Worm (Caenorhabditis elegans): ENCODE measurements around the gene fkh-7.

fkh-7 gene

DNA sequence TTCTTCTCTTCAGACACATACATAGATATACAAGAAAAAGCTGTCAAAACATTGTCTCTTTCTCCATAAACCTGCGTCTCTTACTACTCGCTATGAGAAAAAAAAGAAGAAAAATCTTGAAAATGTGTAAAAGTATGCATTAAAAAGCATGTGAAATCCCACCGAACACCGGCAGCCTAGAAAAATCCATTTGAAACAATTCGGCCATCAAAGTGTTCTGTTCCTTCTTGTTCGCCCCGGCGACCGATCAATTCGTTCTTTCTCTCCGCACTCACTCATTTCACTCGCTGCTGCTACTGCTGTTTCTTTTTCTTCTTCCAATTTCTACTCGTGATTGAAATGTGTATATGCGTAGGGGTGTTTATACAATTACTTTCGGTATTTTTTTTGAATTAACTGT, 35.6 kb upstream of the fkh-7 start (continued):
- TF ChIP-seq Y56A3A.18 (GFP tag; IDR thresholded peaks at IDR 0.05) (no peak), K11D2.4 (GFP tag; IDR thresholded peaks at IDR 0.05) (no peak), lin-35 (GFP tag; optimal IDR thresholded peaks at IDR 0.05) (peak in 1 of 3 experiments; percentile 31), F37B4.10 (GFP tag; IDR thresholded peaks at IDR 0.05) (no peak), ztf-6 (GFP tag; IDR thresholded peaks at IDR 0.05) (no peak)

DNA sequence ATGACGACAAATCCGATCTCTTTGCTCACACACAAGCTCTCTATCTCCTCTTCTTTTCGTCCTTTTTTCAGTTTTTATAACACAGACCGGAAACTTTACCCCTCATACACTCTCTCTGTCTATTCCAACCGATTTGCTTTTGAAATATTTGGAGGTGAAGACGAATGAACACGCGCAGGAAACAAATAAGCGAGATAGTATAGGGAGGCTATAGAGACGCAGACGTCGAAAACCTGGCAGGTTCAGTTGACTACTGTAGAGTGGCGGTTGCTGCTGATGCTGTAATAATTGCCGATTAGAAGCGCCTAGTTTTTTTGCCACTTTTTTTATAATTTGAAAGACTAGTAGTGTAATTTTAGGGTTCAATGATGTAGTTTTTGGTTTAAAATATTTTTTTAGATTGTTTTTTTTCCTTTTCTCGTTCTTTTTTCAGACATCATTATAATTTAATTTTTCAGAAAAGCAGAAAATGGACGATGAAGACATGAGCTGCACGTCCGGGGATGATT, 33.8 kb upstream of the fkh-7 start, which contains the start of gene ari-2:
TSS of gene ari-2 (plus strand) at position 459 of the 509 bp plus-strand sequence.
- TF ChIP-seq madf-10 (tag; optimal IDR thresholded peaks at IDR 0.05) (no peak), nhr-80 (tag; optimal IDR thresholded peaks at IDR 0.05) (peak; percentile 13), hmg-1.2 (GFP tag; IDR thresholded peaks at IDR 0.05) (peak; percentile 97), cebp-1 (GFP tag; IDR thresholded peaks at IDR 0.05) (no peak), cebp-1 (tag; optimal IDR thresholded peaks at IDR 0.05) (peak; percentile 30), rpc-1 (optimal IDR thresholded peaks at IDR 0.05) (no peak), rpc-1 (tag; optimal IDR thresholded peaks at IDR 0.05) (no peak), lin-40 (tag; optimal IDR thresholded peaks at IDR 0.05) (peak; percentile 12), hlh-26 (GFP tag; conservative IDR thresholded peaks at IDR 0.05) (no peak)

DNA sequence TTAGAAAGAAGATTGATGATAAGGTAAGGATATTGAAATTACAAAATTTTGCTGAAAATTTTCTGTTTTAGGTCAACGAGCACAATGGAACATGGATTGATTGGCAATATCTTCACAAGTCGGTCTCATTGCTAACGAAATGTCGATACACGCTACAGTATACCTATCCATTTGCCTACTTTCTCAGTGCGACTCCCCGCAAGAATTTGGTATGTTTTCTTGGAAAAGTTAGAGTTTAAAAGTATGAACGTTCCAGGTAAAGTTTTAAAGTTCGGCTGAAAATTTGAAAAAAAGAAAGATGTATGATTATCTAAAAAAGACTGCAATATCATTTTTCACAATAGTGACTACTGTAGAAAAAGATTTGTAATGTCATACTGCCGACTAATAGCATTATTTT, 30.3 kb upstream of the fkh-7 start:
- TF ChIP-seq rpc-1 (optimal IDR thresholded peaks at IDR 0.05) = no peak
- no peak for TF ChIP-seq rpc-1 (tag; optimal IDR thresholded peaks at IDR 0.05)
- no peak for TF ChIP-seq attf-3 (GFP tag; conservative IDR thresholded peaks at IDR 0.05)
- no peak for TF ChIP-seq mxl-1 (tag; optimal IDR thresholded peaks at IDR 0.05)
- no peak for TF ChIP-seq lin-35 (GFP tag; optimal IDR thresholded peaks at IDR 0.05)
- no peak for TF ChIP-seq rec-8 (tag; optimal IDR thresholded peaks at IDR 0.05)
- TF ChIP-seq repo-1 (tag; optimal IDR thresholded peaks at IDR 0.05) = no peak
- TF ChIP-seq snpc-1.3 (tag; optimal IDR thresholded peaks at IDR 0.05; ENCODE audit: insufficient read depth) = no peak
- no peak for TF ChIP-seq ZK185.1 (tag; optimal IDR thresholded peaks at IDR 0.05; ENCODE audit: poor library complexity, severe bottlenecking)
- TF ChIP-seq F10E7.11 (tag; optimal IDR thresholded peaks at IDR 0.05) = no peak
- TF ChIP-seq mes-4 (tag; optimal IDR thresholded peaks at IDR 0.05) = no peak
- no peak for TF ChIP-seq Y67H2A.10 (GFP tag; conservative IDR thresholded peaks at IDR 0.05)
- no peak for TF ChIP-seq ets-4 (GFP tag; optimal IDR thresholded peaks at IDR 0.05)
- no peak for TF ChIP-seq hrde-1 (tag; optimal IDR thresholded peaks at IDR 0.05; ENCODE audit: borderline replicate concordance)
- no peak for TF ChIP-seq die-1 (tag; optimal IDR thresholded peaks at IDR 0.05)
- TF ChIP-seq ceh-91 (GFP tag; IDR thresholded peaks at IDR 0.05) = no peak
- TF ChIP-seq nfya-1 (tag; optimal IDR thresholded peaks at IDR 0.05; ENCODE audit: borderline replicate concordance, insufficient read depth) = no peak
- TF ChIP-seq nhr-179 (tag; optimal IDR thresholded peaks at IDR 0.05) = no peak
- TF ChIP-seq madf-10 (tag; optimal IDR thresholded peaks at IDR 0.05) = no peak

DNA sequence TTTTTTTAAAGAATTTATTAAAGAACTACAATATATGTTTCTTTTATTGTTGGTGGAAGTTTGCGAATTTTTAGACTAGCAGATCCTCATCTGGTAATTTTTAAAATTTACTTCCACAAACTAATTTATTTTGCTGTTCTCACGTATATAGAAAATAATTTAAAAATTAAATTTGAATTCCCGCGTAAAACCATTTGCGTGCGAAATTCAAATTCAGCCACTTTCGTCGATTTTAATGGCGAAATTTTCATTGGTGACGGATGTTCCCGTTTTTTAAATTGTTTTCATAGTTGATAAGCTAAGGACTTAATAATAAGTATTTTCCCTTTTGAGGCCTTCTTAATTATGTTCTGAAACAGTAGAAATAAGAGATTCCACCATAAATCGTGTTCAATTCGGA, 23.4 kb upstream of the fkh-7 start:
- TF ChIP-seq Y95B8A.8 (GFP tag; IDR thresholded peaks at IDR 0.05) = no peak
- no peak for TF ChIP-seq egl-18 (GFP tag; IDR thresholded peaks at IDR 0.05)
- no peak for TF ChIP-seq sea-2 (GFP tag; IDR thresholded peaks at IDR 0.05)
- TF ChIP-seq cebp-2 (GFP tag; IDR thresholded peaks at IDR 0.05) = no peak
- no peak for TF ChIP-seq aptf-3 (GFP tag; IDR thresholded peaks at IDR 0.05)
- no peak for TF ChIP-seq ekl-4 (GFP tag; IDR thresholded peaks at IDR 0.05)
- no peak for TF ChIP-seq F55B11.4 (tag; optimal IDR thresholded peaks at IDR 0.05; ENCODE audit: borderline replicate concordance, insufficient read depth)
- TF ChIP-seq sptf-2 (GFP tag; optimal IDR thresholded peaks at IDR 0.05) = no peak
- no peak for TF ChIP-seq ztf-28 (GFP tag; IDR thresholded peaks at IDR 0.05)
- no peak for TF ChIP-seq ztf-3 (GFP tag; optimal IDR thresholded peaks at IDR 0.05)
- TF ChIP-seq B0261.1 (tag; optimal IDR thresholded peaks at IDR 0.05) = no peak
- TF ChIP-seq cebp-1 (GFP tag; IDR thresholded peaks at IDR 0.05) = no peak
- TF ChIP-seq cebp-1 (tag; optimal IDR thresholded peaks at IDR 0.05) = no peak
- no peak for TF ChIP-seq hlh-12 (tag; optimal IDR thresholded peaks at IDR 0.05)
- no peak for TF ChIP-seq lsy-27 (tag; optimal IDR thresholded peaks at IDR 0.05; ENCODE audit: borderline replicate concordance, insufficient read depth)
- TF ChIP-seq K11D2.4 (GFP tag; IDR thresholded peaks at IDR 0.05) = no peak
- no peak for TF ChIP-seq pha-4 (tag; optimal IDR thresholded peaks at IDR 0.05)
- no peak for TF ChIP-seq athp-1 (tag; optimal IDR thresholded peaks at IDR 0.05)
- TF ChIP-seq F23B12.7 (tag; optimal IDR thresholded peaks at IDR 0.05; ENCODE audit: insufficient read depth) = no peak
